Worm (Caenorhabditis elegans) whole organism, L4 larva: ENCODE data around the gene gro-1.

ENCODE experiments used
- D1046.2 ChIP-seq: fragments of 200-800 bp; sonication (Bioruptor generic); IDR thresholded peaks from 2 replicates; pipeline ENCODE4 v1.3.6; 2022; ENCODE audit warnings: missing genetic modification characterization, missing compliant biosample characterization
- F10B5.3 ChIP-seq: sonication (generic microtip); optimal IDR thresholded peaks from 2 replicates; lab custom pipeline; 2016; ENCODE audit warnings: mild to moderate bottlenecking, missing genetic modification characterization, missing compliant biosample characterization
- F26F4.8 ChIP-seq: fragments of 200-800 bp; sonication (Bioruptor generic); conservative IDR thresholded peaks from 2 replicates; pipeline ENCODE4 v1.3.6; 2022; ENCODE audit warnings: missing genetic modification characterization, missing compliant biosample characterization
- F44E2.7 ChIP-seq: fragments of 200-800 bp; sonication (Bioruptor generic); IDR thresholded peaks from 2 replicates; pipeline ENCODE4 v2.1.2; 2022; ENCODE audit warnings: missing genetic modification characterization, missing compliant biosample characterization
- F49E8.2 ChIP-seq: sonication (generic microtip); optimal IDR thresholded peaks from 2 replicates; lab custom pipeline; 2016; ENCODE audit warnings: missing compliant biosample characterization, mild to moderate bottlenecking, missing genetic modification characterization, borderline replicate concordance
- Y105C5A.15 ChIP-seq: fragments of 200-800 bp; sonication (Bioruptor generic); IDR thresholded peaks from 2 replicates; pipeline ENCODE4 v1.3.6; 2022; ENCODE audit warnings: missing genetic modification characterization, missing compliant biosample characterization
- Y48G9A.11 ChIP-seq: fragments of 200-800 bp; sonication (Bioruptor generic); IDR thresholded peaks from 2 replicates; pipeline ENCODE4 v1.3.6; 2022; ENCODE audit warnings: missing genetic modification reagents, missing genetic modification characterization, missing compliant biosample characterization
- Y75B8A.6 ChIP-seq: fragments of 200-800 bp; sonication (Bioruptor generic); IDR thresholded peaks from 2 replicates; pipeline ENCODE4 v1.3.6; 2022; ENCODE audit warnings: missing genetic modification reagents, missing genetic modification characterization, missing compliant biosample characterization
- aly-2 ChIP-seq: sonication (generic microtip); optimal IDR thresholded peaks from 2 replicates; lab custom pipeline; 2018; ENCODE audit warnings: missing biosample characterization, missing genetic modification characterization
- ama-1 ChIP-seq: fragments of 150-350 bp; optimal IDR thresholded peaks from 2 replicates; lab custom pipeline; 2014; ENCODE audit warnings: inconsistent platforms, mixed read lengths
- attf-4 ChIP-seq: sonication (generic microtip); optimal IDR thresholded peaks from 3 replicates; lab custom pipeline; 2017; ENCODE audit warnings: missing biosample characterization, missing genetic modification characterization
- daf-19 ChIP-seq: fragments of 200-800 bp; sonication (Bioruptor generic); conservative IDR thresholded peaks from 2 replicates; pipeline ENCODE4 v1.3.6; 2022; ENCODE audit warnings: missing genetic modification characterization, missing compliant biosample characterization
- dpl-1 ChIP-seq: fragments of 150-350 bp; optimal IDR thresholded peaks from 2 replicates; lab custom pipeline; 2014; ENCODE audit warnings: missing biosample characterization, missing genetic modification reagents, missing genetic modification characterization
- hif-1 ChIP-seq, 2 experiments: sonication (generic microtip); optimal IDR thresholded peaks; 2 replicates each; lab custom pipeline; 2016 to 2017; ENCODE audit warnings: missing compliant biosample characterization in 2 of 2, missing genetic modification characterization in 2 of 2, missing genetic modification reagents in 2 of 2, missing genotype in 2 of 2, mild to moderate bottlenecking in 1 of 2
- hlh-30 ChIP-seq: sonication (generic microtip); optimal IDR thresholded peaks from 2 replicates; lab custom pipeline; 2017; ENCODE audit warnings: antibody characterized with exemption, mild to moderate bottlenecking, missing genetic modification characterization, missing compliant biosample characterization; ENCODE audit not compliant: insufficient read depth
- hmg-1.1 ChIP-seq: fragments of 200-800 bp; sonication (Bioruptor generic); IDR thresholded peaks from 2 replicates; pipeline ENCODE4 v1.3.6; 2022; ENCODE audit warnings: missing genetic modification reagents, missing genetic modification characterization, missing compliant biosample characterization
- lir-3 ChIP-seq: sonication (generic microtip); optimal IDR thresholded peaks from 2 replicates; lab custom pipeline; 2016; ENCODE audit warnings: mild to moderate bottlenecking, missing genetic modification characterization, missing compliant biosample characterization
- lsy-2 ChIP-seq, 2 experiments: fragments of 150-350 bp in 1 of 2; sonication (generic microtip) in 1 of 2; optimal IDR thresholded peaks; 2 replicates each; lab custom pipeline; 2014 to 2017; ENCODE audit warnings: missing biosample characterization in 2 of 2, missing genetic modification characterization in 2 of 2
- mep-1 ChIP-seq: fragments of 150-350 bp; sonication (generic microtip); optimal IDR thresholded peaks from 3 replicates; lab custom pipeline; 2014; ENCODE audit warnings: missing biosample characterization, missing genetic modification characterization
- mes-2 ChIP-seq: sonication (generic microtip); optimal IDR thresholded peaks from 2 replicates; lab custom pipeline; 2016; ENCODE audit warnings: missing genotype, mild to moderate bottlenecking, missing genetic modification characterization, missing compliant biosample characterization; ENCODE audit not compliant: poor library complexity, severe bottlenecking
- nhr-102 ChIP-seq: sonication (generic microtip); optimal IDR thresholded peaks from 2 replicates; lab custom pipeline; 2016; ENCODE audit warnings: mild to moderate bottlenecking, missing genetic modification characterization, moderate library complexity, missing compliant biosample characterization
- nhr-11 ChIP-seq: fragments of 150-350 bp; optimal IDR thresholded peaks from 2 replicates; lab custom pipeline; 2014; ENCODE audit warnings: missing biosample characterization, missing genetic modification characterization
- nhr-111 ChIP-seq: fragments of 200-800 bp; sonication (Bioruptor generic); optimal IDR thresholded peaks from 2 replicates; lab custom pipeline; 2018; ENCODE audit warnings: mild to moderate bottlenecking, missing genetic modification characterization, missing compliant biosample characterization
- nhr-237 ChIP-seq: sonication (generic microtip); optimal IDR thresholded peaks from 2 replicates; lab custom pipeline; 2017; ENCODE audit warnings: missing biosample characterization, missing genetic modification characterization
- nhr-41 ChIP-seq: fragments of 200-800 bp; sonication (Bioruptor generic); IDR thresholded peaks from 2 replicates; pipeline ENCODE4 v1.3.6; 2022; ENCODE audit warnings: missing genetic modification reagents, missing genetic modification characterization, missing compliant biosample characterization
- nhr-42 ChIP-seq: fragments of 200-800 bp; sonication (Bioruptor generic); IDR thresholded peaks from 2 replicates; pipeline ENCODE4 v1.3.6; 2022; ENCODE audit warnings: missing genetic modification characterization, missing compliant biosample characterization
- nhr-77 ChIP-seq: fragments of 150-350 bp; optimal IDR thresholded peaks from 2 replicates; lab custom pipeline; 2014; ENCODE audit warnings: missing biosample characterization, missing genetic modification characterization
- pha-4 ChIP-seq, 2 experiments: fragments of 150-350 bp in 1 of 2; fragments of 200-800 bp in 1 of 2; sonication (Bioruptor generic) in 1 of 2; IDR thresholded peaks in 1 of 2; optimal IDR thresholded peaks in 1 of 2; 2 replicates each; pipeline versions ENCODE4 v1.3.6 to Lab custom; 2014 to 2022; ENCODE audit warnings: missing genetic modification characterization in 2 of 2, missing genetic modification reagents in 2 of 2, missing biosample characterization in 1 of 2, missing compliant biosample characterization in 1 of 2
- rbr-2 ChIP-seq: sonication (generic microtip); optimal IDR thresholded peaks from 2 replicates; lab custom pipeline; 2016; ENCODE audit warnings: missing genotype, missing genetic modification characterization, missing compliant biosample characterization
- set-16 ChIP-seq: fragments of 200-800 bp; sonication (Bioruptor generic); IDR thresholded peaks from 2 replicates; pipeline ENCODE4 v1.3.6; 2022; ENCODE audit warnings: missing genetic modification reagents, missing genetic modification characterization, missing compliant biosample characterization
- snpc-1.2 ChIP-seq: fragments of 200-800 bp; sonication (Bioruptor generic); IDR thresholded peaks from 2 replicates; pipeline ENCODE4 v1.3.6; 2022; ENCODE audit warnings: missing genetic modification reagents, missing genetic modification characterization, missing compliant biosample characterization
- spr-1 ChIP-seq: sonication (generic microtip); optimal IDR thresholded peaks from 2 replicates; lab custom pipeline; 2016; ENCODE audit warnings: mild to moderate bottlenecking, missing genetic modification characterization, missing compliant biosample characterization
- tra-1 ChIP-seq: fragments of 200-800 bp; sonication (Bioruptor generic); IDR thresholded peaks from 2 replicates; pipeline ENCODE4 v1.3.6; 2022; ENCODE audit warnings: missing genetic modification reagents, missing genetic modification characterization, missing compliant biosample characterization
- unc-39 ChIP-seq: sonication (generic microtip); optimal IDR thresholded peaks from 2 replicates; lab custom pipeline; 2017; ENCODE audit warnings: missing biosample characterization, missing genetic modification characterization
- unc-62 ChIP-seq, 3 experiments: fragments of 150-350 bp in 1 of 3; sonication (generic microtip); optimal IDR thresholded peaks in 2 of 3; peaks in 1 of 3; 1 replicate in 1 of 3; 2 replicates in 2 of 3; lab custom pipeline; 2014 to 2017; ENCODE audit warnings: missing biosample characterization in 3 of 3, missing genetic modification characterization in 3 of 3, missing genetic modification reagents in 3 of 3, missing genotype in 1 of 3

gro-1 gene

ce11 chrIII:5274715-5275355 lies 9.9 kb downstream of the gro-1 start, which contains the start of the genes daf-41 and toc-1 (continued):
- TF ChIP-seq mep-1 = peak; percentile 44
- peak; percentile 10 for TF ChIP-seq hlh-30 (tag; lab: Kevin White, UChicago)

DNA sequence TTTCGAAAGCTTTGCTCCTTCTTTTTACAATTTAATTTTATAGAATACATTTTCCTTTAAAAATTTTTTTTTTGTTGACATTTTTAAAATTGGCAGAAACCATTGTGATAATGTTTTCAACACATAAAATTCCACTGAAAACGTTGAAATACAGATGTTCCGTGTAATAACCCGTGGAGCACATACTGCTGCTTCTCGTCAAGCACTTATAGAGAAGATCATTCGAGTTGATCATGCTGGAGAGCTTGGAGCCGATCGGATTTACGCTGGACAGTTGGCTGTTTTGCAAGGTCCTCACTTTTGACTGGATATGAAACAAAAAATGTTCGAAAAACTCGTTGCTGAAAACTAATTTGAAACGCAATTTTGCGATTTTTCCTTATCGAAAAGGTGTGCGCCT lies 12.8 kb downstream of the gro-1 start, which contains the start of gene clk-1:
clk-1 (plus strand) TSS at position 155 of the 400 bp plus-strand sequence.
- TF ChIP-seq aly-2 (no peak), nhr-111 (GFP tag; lab: Kevin White, UChicago) (peak; percentile 31), pha-4 (GFP tag; IDR thresholded peaks at IDR 0.05; lab: Robert Waterston, UW) (no peak), pha-4 (tag; optimal IDR thresholded peaks at IDR 0.05; lab: Kevin White, UChicago) (no peak), Y48G9A.11 (GFP tag; lab: Robert Waterston, UW) (0 out of 2 replicates have a peak, but pooled peaks have one; percentile 7), unc-62 (GFP tag; optimal IDR thresholded peaks at IDR 0.05 in 1 of 2; lab: Kevin White, UChicago) (peak in 1 of 2 experiments; percentile 24), unc-62 (tag; optimal IDR thresholded peaks at IDR 0.05; lab: Kevin White, UChicago) (no peak), unc-39 (tag; lab: Kevin White, UChicago) (no peak), Y105C5A.15 (GFP tag; lab: Robert Waterston, UW) (0 out of 2 replicates have a peak, but pooled peaks have one; percentile 12), nhr-42 (GFP tag; lab: Robert Waterston, UW) (peak; percentile 50; the same call in 1 of the 2 replicates), F26F4.8 (GFP tag; lab: Robert Waterston, UW) (0 out of 2 replicates have a peak, but pooled peaks have one; percentile 56), nhr-102 (tag; lab: Kevin White, UChicago) (peak; percentile 13), ama-1 (lab: Kevin White, UChicago) (peak; percentile 50)

- TF ChIP-seq spr-1 (tag; lab: Kevin White, UChicago) (no peak), dpl-1 (GFP tag; lab: Kevin White, UChicago) (no peak), lsy-2 (tag; optimal IDR thresholded peaks at IDR 0.05; lab: Kevin White, UChicago) (peak in 1 of 2 experiments; percentile 64), mep-1 (peak; percentile 12), tra-1 (GFP tag; lab: Robert Waterston, UW) (0 out of 2 replicates have a peak, but pooled peaks have one; percentile 29), set-16 (GFP tag; lab: Robert Waterston, UW) (no peak), hif-1 (tag; optimal IDR thresholded peaks at IDR 0.05; lab: Kevin White, UChicago) (no peak), nhr-41 (GFP tag; lab: Robert Waterston, UW) (no peak), lir-3 (tag; lab: Kevin White, UChicago) (no peak), F49E8.2 (tag; lab: Kevin White, UChicago) (no peak), mes-2 (tag; lab: Kevin White, UChicago) (no peak), nhr-237 (tag; lab: Kevin White, UChicago) (no peak), attf-4 (no peak), daf-19 (GFP tag; lab: Robert Waterston, UW) (no peak), D1046.2 (GFP tag; lab: Robert Waterston, UW) (no peak), snpc-1.2 (GFP tag; lab: Robert Waterston, UW) (no peak), Y75B8A.6 (GFP tag; lab: Robert Waterston, UW) (no peak), F44E2.7 (GFP tag; lab: Robert Waterston, UW) (no peak), aly-2 (no peak), F10B5.3 (tag; lab: Kevin White, UChicago) (no peak), rbr-2 (peak; percentile 11), nhr-11 (tag; lab: Kevin White, UChicago) (no peak), hmg-1.1 (GFP tag; lab: Robert Waterston, UW) (0 out of 2 replicates have a peak, but pooled peaks have one; percentile 9), nhr-77 (tag; lab: Kevin White, UChicago) (no peak)
These were observed 15.3 kb downstream of the gro-1 start for ce11 chrIII:5280228-5280627.
